Fruit fly (Drosophila melanogaster): ENCODE data around the gene CG3407.

Gene CG3407

dm6 chr2L:3803466-3804143 lies 9.6 kb downstream of the CG3407 start, which contains the start of gene Reph (continued):
- TF ChIP-seq Vsx1 (GFP tag; optimal IDR thresholded peaks at IDR 0.05) (peak; percentile 35), tll (GFP tag; optimal IDR thresholded peaks at IDR 0.05) (no peak), CG13424 (tag; optimal IDR thresholded peaks at IDR 0.05) (no peak), Mad (GFP tag; optimal IDR thresholded peaks at IDR 0.05) (no peak), CG4854 (GFP tag; optimal IDR thresholded peaks at IDR 0.05) (no peak), kah (GFP tag; optimal IDR thresholded peaks at IDR 0.05) (no peak), Jarid2 (GFP tag; optimal IDR thresholded peaks at IDR 0.05) (no peak), CG5953 (GFP tag; IDR thresholded peaks at IDR 0.05) (no peak), oc (tag; optimal IDR thresholded peaks at IDR 0.05) (no peak), Ssrp (tag; optimal IDR thresholded peaks at IDR 0.05) (no peak), Dp (GFP tag; optimal IDR thresholded peaks at IDR 0.05) (no peak), dmrt11E (tag; optimal IDR thresholded peaks at IDR 0.05) (no peak), lola (GFP tag; optimal IDR thresholded peaks at IDR 0.05) (no peak), emc (GFP tag; optimal IDR thresholded peaks at IDR 0.05) (no peak), D19A (tag; optimal IDR thresholded peaks at IDR 0.05) (no peak), gce (GFP tag; IDR thresholded peaks at IDR 0.05) (no peak), CG7786 (GFP tag; optimal IDR thresholded peaks at IDR 0.05) (peak; percentile 5), CG13775 (GFP tag; optimal IDR thresholded peaks at IDR 0.05) (no peak), CG11696 (GFP tag; IDR thresholded peaks at IDR 0.05) (no peak), MTF-1 (GFP tag; optimal IDR thresholded peaks at IDR 0.05; ENCODE audit: borderline replicate concordance) (peak; percentile 51), Aef1 (GFP tag; IDR thresholded peaks at IDR 0.05) (no peak), CG6854 (GFP tag; optimal IDR thresholded peaks at IDR 0.05) (no peak), lov (optimal IDR thresholded peaks at IDR 0.05) (no peak), lov (GFP tag; IDR thresholded peaks at IDR 0.05) (0 out of 3 replicates have a peak, but pooled peaks have one; percentile 31), CG32532 (GFP tag; IDR thresholded peaks at IDR 0.05) (peak; percentile 45; the same call in 1 of the 2 replicates), D (optimal IDR thresholded peaks at IDR 0.05) (no peak), D (GFP tag; optimal IDR thresholded peaks at IDR 0.05) (peak; percentile 8), so (GFP tag; IDR thresholded peaks at IDR 0.05) (no peak), MESR4 (GFP tag; optimal IDR thresholded peaks at IDR 0.05) (no peak), CrebB (tag; optimal IDR thresholded peaks at IDR 0.05) (peak; percentile 49), CG17186 (GFP tag; optimal IDR thresholded peaks at IDR 0.05) (no peak), Usf (GFP tag; optimal IDR thresholded peaks at IDR 0.05) (no peak), CG10267 (tag; optimal IDR thresholded peaks at IDR 0.05) (no peak), dmrt99B (tag; optimal IDR thresholded peaks at IDR 0.05) (no peak), ab (GFP tag; optimal IDR thresholded peaks at IDR 0.05) (no peak), Lhr (GFP tag; optimal IDR thresholded peaks at IDR 0.05) (no peak), CG12299 (tag; optimal IDR thresholded peaks at IDR 0.05) (no peak), Meics (GFP tag; optimal IDR thresholded peaks at IDR 0.05) (peak; percentile 31), CG6689 (GFP tag; IDR thresholded peaks at IDR 0.05) (no peak), repo (GFP tag; optimal IDR thresholded peaks at IDR 0.05) (no peak), tio (GFP tag; optimal IDR thresholded peaks at IDR 0.05) (no peak), Rx (GFP tag; IDR thresholded peaks at IDR 0.05) (0 out of 2 replicates have a peak, but pooled peaks have one; percentile 27), tna (GFP tag; IDR thresholded peaks at IDR 0.05; ENCODE audit: partially characterized antibody) (no peak), Dbx (GFP tag; IDR thresholded peaks at IDR 0.05) (peak; percentile 51; the same call in 1 of the 3 replicates), ci (GFP tag; IDR thresholded peaks at IDR 0.05) (peak; percentile 68; the same call in 2 of the 3 replicates), CG7271 (tag; optimal IDR thresholded peaks at IDR 0.05) (no peak), dati (GFP tag; IDR thresholded peaks at IDR 0.05) (no peak), CG17359 (tag; optimal IDR thresholded peaks at IDR 0.05) (no peak), CG30403 (GFP tag; optimal IDR thresholded peaks at IDR 0.05) (no peak), CG4707 (GFP tag; optimal IDR thresholded peaks at IDR 0.05) (peak; percentile 9)

Measured in whole organism, embryonic.